Worm (Caenorhabditis elegans): ENCODE data around the gene T24D5.6.

- TF ChIP-seq him-1 (tag; optimal IDR thresholded peaks at IDR 0.05) (no peak), W03F9.2 (tag; optimal IDR thresholded peaks at IDR 0.05) (no peak), dao-5 (tag; optimal IDR thresholded peaks at IDR 0.05) (no peak)
These were observed 42.4 kb downstream of the T24D5.6 start for ce11 chrX:12645846-12646245.
